Worm (Caenorhabditis elegans) whole organism, L4 larva: Measurements from ENCODE around the gene ehs-1.

ENCODE experiments used
- D1046.2 ChIP-seq: fragments of 200-800 bp; sonication (Bioruptor generic); IDR thresholded peaks from 2 replicates; pipeline ENCODE4 v1.3.6; 2022; ENCODE audit warnings: missing genetic modification characterization, missing compliant biosample characterization
- F10B5.3 ChIP-seq: sonication (generic microtip); optimal IDR thresholded peaks from 2 replicates; lab custom pipeline; 2016; ENCODE audit warnings: mild to moderate bottlenecking, missing genetic modification characterization, missing compliant biosample characterization
- R02D3.7 ChIP-seq: fragments of 150-350 bp; sonication (generic microtip); optimal IDR thresholded peaks from 3 replicates; lab custom pipeline; 2014; ENCODE audit warnings: missing biosample characterization, missing genetic modification characterization
- T20F7.1 ChIP-seq: fragments of 200-800 bp; sonication (Bioruptor generic); optimal IDR thresholded peaks from 2 replicates; lab custom pipeline; 2018; ENCODE audit warnings: mild to moderate bottlenecking, missing genetic modification characterization, missing compliant biosample characterization
- T26A8.4 ChIP-seq: fragments of 200-800 bp; sonication (Bioruptor generic); IDR thresholded peaks from 2 replicates; pipeline ENCODE4 v1.3.6; 2022; ENCODE audit warnings: missing genetic modification characterization, missing compliant biosample characterization
- Y105C5A.15 ChIP-seq: fragments of 200-800 bp; sonication (Bioruptor generic); IDR thresholded peaks from 2 replicates; pipeline ENCODE4 v1.3.6; 2022; ENCODE audit warnings: missing genetic modification characterization, missing compliant biosample characterization
- Y5F2A.4 ChIP-seq: fragments of 200-800 bp; sonication (Bioruptor generic); optimal IDR thresholded peaks from 2 replicates; lab custom pipeline; 2018; ENCODE audit warnings: mild to moderate bottlenecking, missing genetic modification characterization, missing compliant biosample characterization
- ceh-20 ChIP-seq: fragments of 200-800 bp; sonication (Bioruptor generic); IDR thresholded peaks from 2 replicates; pipeline ENCODE4 v1.3.6; 2022; ENCODE audit warnings: missing genetic modification reagents, missing genetic modification characterization, missing compliant biosample characterization
- ceh-28 ChIP-seq: fragments of 150-350 bp; optimal IDR thresholded peaks from 2 replicates; lab custom pipeline; 2014; ENCODE audit warnings: missing biosample characterization, missing genetic modification reagents, missing genetic modification characterization
- ceh-32 ChIP-seq: sonication (generic microtip); optimal IDR thresholded peaks from 2 replicates; lab custom pipeline; 2016; ENCODE audit warnings: mild to moderate bottlenecking, missing genetic modification characterization, missing compliant biosample characterization; ENCODE audit not compliant: poor library complexity
- ceh-82 ChIP-seq: sonication (generic microtip); optimal IDR thresholded peaks from 2 replicates; lab custom pipeline; 2017; ENCODE audit warnings: missing biosample characterization, missing genetic modification characterization
- daf-16 ChIP-seq, 3 experiments: sonication (generic microtip); optimal IDR thresholded peaks; 2 replicates each; lab custom pipeline; 2016 to 2017; ENCODE audit warnings: missing genetic modification characterization in 3 of 3, missing genetic modification reagents in 3 of 3, mild to moderate bottlenecking in 2 of 3, missing compliant biosample characterization in 2 of 3, missing biosample characterization in 1 of 3, moderate library complexity in 1 of 3
- dmd-6 ChIP-seq: fragments of 200-800 bp; sonication (Bioruptor generic); IDR thresholded peaks from 2 replicates; pipeline ENCODE4 v1.3.6; 2022; ENCODE audit warnings: missing genetic modification reagents, missing genetic modification characterization, missing compliant biosample characterization
- dve-1 ChIP-seq: sonication (generic microtip); optimal IDR thresholded peaks from 2 replicates; lab custom pipeline; 2017; ENCODE audit warnings: antibody characterized with exemption, mild to moderate bottlenecking, missing genetic modification characterization, missing compliant biosample characterization; ENCODE audit not compliant: insufficient read depth
- egl-27 ChIP-seq: sonication (generic microtip); optimal IDR thresholded peaks from 3 replicates; lab custom pipeline; 2017; ENCODE audit warnings: missing biosample characterization, missing genetic modification reagents, missing genetic modification characterization
- fkh-10 ChIP-seq: fragments of 150-350 bp; optimal IDR thresholded peaks from 2 replicates; lab custom pipeline; 2014; ENCODE audit warnings: missing biosample characterization, missing genetic modification reagents, missing genetic modification characterization
- hif-1 ChIP-seq, 2 experiments: sonication (generic microtip); optimal IDR thresholded peaks; 2 replicates each; lab custom pipeline; 2016 to 2017; ENCODE audit warnings: missing compliant biosample characterization in 2 of 2, missing genetic modification characterization in 2 of 2, missing genetic modification reagents in 2 of 2, missing genotype in 2 of 2, mild to moderate bottlenecking in 1 of 2
- hlh-11 ChIP-seq: fragments of 200-800 bp; sonication (Bioruptor generic); optimal IDR thresholded peaks from 2 replicates; lab custom pipeline; 2018; ENCODE audit warnings: mild to moderate bottlenecking, missing genetic modification characterization, missing compliant biosample characterization
- hlh-30 ChIP-seq: sonication (generic microtip); optimal IDR thresholded peaks from 2 replicates; lab custom pipeline; 2017; ENCODE audit warnings: antibody characterized with exemption, mild to moderate bottlenecking, missing genetic modification characterization, missing compliant biosample characterization; ENCODE audit not compliant: insufficient read depth
- lim-7 ChIP-seq: fragments of 200-800 bp; sonication (Bioruptor generic); IDR thresholded peaks from 2 replicates; pipeline ENCODE4 v1.3.6; 2022; ENCODE audit warnings: missing genetic modification characterization, missing compliant biosample characterization
- lin-1 ChIP-seq: fragments of 200-800 bp; sonication (Bioruptor generic); IDR thresholded peaks from 2 replicates; pipeline ENCODE4 v1.3.6; 2022; ENCODE audit warnings: missing genetic modification reagents, missing genetic modification characterization, missing compliant biosample characterization
- lin-39 ChIP-seq: fragments of 150-350 bp; optimal IDR thresholded peaks from 2 replicates; lab custom pipeline; 2014; ENCODE audit warnings: missing biosample characterization, missing genetic modification reagents, missing genetic modification characterization
- lir-3 ChIP-seq: sonication (generic microtip); optimal IDR thresholded peaks from 2 replicates; lab custom pipeline; 2016; ENCODE audit warnings: mild to moderate bottlenecking, missing genetic modification characterization, missing compliant biosample characterization
- lsy-2 ChIP-seq, 2 experiments: fragments of 150-350 bp in 1 of 2; sonication (generic microtip) in 1 of 2; optimal IDR thresholded peaks; 2 replicates each; lab custom pipeline; 2014 to 2017; ENCODE audit warnings: missing biosample characterization in 2 of 2, missing genetic modification characterization in 2 of 2
- mdl-1 ChIP-seq, 2 experiments: fragments of 150-350 bp in 1 of 2; sonication (generic microtip) in 1 of 2; optimal IDR thresholded peaks; 2 replicates each; lab custom pipeline; 2014 to 2017; ENCODE audit warnings: missing biosample characterization in 2 of 2, missing genetic modification characterization in 2 of 2
- mdt-29 ChIP-seq: fragments of 200-800 bp; sonication (Bioruptor generic); IDR thresholded peaks from 2 replicates; pipeline ENCODE4 v1.3.6; 2022; ENCODE audit warnings: missing genetic modification reagents, missing genetic modification characterization, missing compliant biosample characterization
- mep-1 ChIP-seq: fragments of 150-350 bp; sonication (generic microtip); optimal IDR thresholded peaks from 3 replicates; lab custom pipeline; 2014; ENCODE audit warnings: missing biosample characterization, missing genetic modification characterization
- nhr-102 ChIP-seq: sonication (generic microtip); optimal IDR thresholded peaks from 2 replicates; lab custom pipeline; 2016; ENCODE audit warnings: mild to moderate bottlenecking, missing genetic modification characterization, moderate library complexity, missing compliant biosample characterization
- nhr-25 ChIP-seq: sonication (generic microtip); optimal IDR thresholded peaks from 2 replicates; lab custom pipeline; 2017; ENCODE audit warnings: missing genetic modification characterization, mild to moderate bottlenecking, missing compliant biosample characterization, antibody characterized with exemption, moderate library complexity, borderline replicate concordance; ENCODE audit not compliant: insufficient read depth
- nhr-28 ChIP-seq: fragments of 150-350 bp; optimal IDR thresholded peaks from 2 replicates; lab custom pipeline; 2014; ENCODE audit warnings: missing biosample characterization, missing genetic modification characterization
- nhr-41 ChIP-seq: fragments of 200-800 bp; sonication (Bioruptor generic); IDR thresholded peaks from 2 replicates; pipeline ENCODE4 v1.3.6; 2022; ENCODE audit warnings: missing genetic modification reagents, missing genetic modification characterization, missing compliant biosample characterization
- nhr-6 ChIP-seq: fragments of 150-350 bp; optimal IDR thresholded peaks from 2 replicates; lab custom pipeline; 2014; ENCODE audit warnings: missing biosample characterization, missing genetic modification characterization
- nhr-77 ChIP-seq: fragments of 150-350 bp; optimal IDR thresholded peaks from 2 replicates; lab custom pipeline; 2014; ENCODE audit warnings: missing biosample characterization, missing genetic modification characterization
- php-3 ChIP-seq: fragments of 200-800 bp; sonication (Bioruptor generic); IDR thresholded peaks from 2 replicates; pipeline ENCODE4 v1.3.6; 2022; ENCODE audit warnings: missing genetic modification reagents, missing genetic modification characterization, missing compliant biosample characterization
- pqm-1 ChIP-seq: sonication (generic microtip); optimal IDR thresholded peaks from 2 replicates; lab custom pipeline; 2017; ENCODE audit warnings: missing biosample characterization, missing genetic modification characterization
- rbr-2 ChIP-seq: sonication (generic microtip); optimal IDR thresholded peaks from 2 replicates; lab custom pipeline; 2016; ENCODE audit warnings: missing genotype, missing genetic modification characterization, missing compliant biosample characterization
- skn-1 ChIP-seq: fragments of 150-350 bp; optimal IDR thresholded peaks from 2 replicates; lab custom pipeline; 2014; ENCODE audit warnings: missing biosample characterization, missing genetic modification characterization
- snpc-4 ChIP-seq: fragments of 150-350 bp; optimal IDR thresholded peaks from 2 replicates; lab custom pipeline; 2014; ENCODE audit warnings: missing biosample characterization, missing genetic modification characterization
- unc-130 ChIP-seq: sonication (generic microtip); optimal IDR thresholded peaks from 2 replicates; lab custom pipeline; 2016; ENCODE audit warnings: missing genetic modification reagents, missing genetic modification characterization, missing compliant biosample characterization
- vab-7 ChIP-seq: fragments of 200-800 bp; sonication (Bioruptor generic); IDR thresholded peaks from 2 replicates; pipeline ENCODE4 v1.3.6; 2022; ENCODE audit warnings: missing genetic modification reagents, missing genetic modification characterization, missing compliant biosample characterization
- zfp-2 ChIP-seq: sonication (generic microtip); optimal IDR thresholded peaks from 2 replicates; lab custom pipeline; 2016; ENCODE audit warnings: mild to moderate bottlenecking, missing genetic modification characterization, missing compliant biosample characterization

The ehs-1 gene

ce11 chrII:5804288-5804687, 16.2 kb upstream of the ehs-1 start:
- TF ChIP-seq T20F7.1 (GFP tag; lab: Kevin White, UChicago) (peak; percentile 41), zfp-2 (tag; lab: Kevin White, UChicago) (no peak), pqm-1 (tag; lab: Kevin White, UChicago) (peak; percentile 9), hif-1 (tag; optimal IDR thresholded peaks at IDR 0.05; lab: Kevin White, UChicago) (peak in 1 of 2 experiments; percentile 8), ceh-20 (peak; percentile 22; the same call in 1 of the 2 replicates), dve-1 (peak; percentile 70), nhr-25 (tag; lab: Kevin White, UChicago) (no peak), hlh-11 (tag; lab: Kevin White, UChicago) (peak; percentile 21), daf-16 (GFP tag; optimal IDR thresholded peaks at IDR 0.05; lab: Kevin White, UChicago) (no peak), daf-16 (tag; optimal IDR thresholded peaks at IDR 0.05; lab: Kevin White, UChicago) (peak; percentile 72), php-3 (GFP tag; lab: Robert Waterston, UW) (peak; percentile 96)

- no peak for TF ChIP-seq lim-7 (GFP tag; lab: Robert Waterston, UW)
- peak; percentile 19 for TF ChIP-seq pqm-1 (tag; lab: Kevin White, UChicago)
- TF ChIP-seq nhr-102 (tag; lab: Kevin White, UChicago), result no peak
- TF ChIP-seq php-3 (GFP tag; lab: Robert Waterston, UW), result peak; percentile 46; the same call in 1 of the 2 replicates
- TF ChIP-seq daf-16 (GFP tag; optimal IDR thresholded peaks at IDR 0.05; lab: Kevin White, UChicago), result no peak
- TF ChIP-seq daf-16 (tag; optimal IDR thresholded peaks at IDR 0.05; lab: Kevin White, UChicago), result peak; percentile 88
- peak; percentile 46 for TF ChIP-seq dmd-6 (GFP tag; lab: Robert Waterston, UW)
- peak; percentile 23 for TF ChIP-seq nhr-28 (tag; lab: Kevin White, UChicago)
- peak; percentile 45 for TF ChIP-seq hlh-30 (tag; lab: Kevin White, UChicago)
- peak in 1 of 2 experiments; percentile 3 for TF ChIP-seq mdl-1 (tag; optimal IDR thresholded peaks at IDR 0.05; lab: Kevin White, UChicago)
- peak; percentile 4 for TF ChIP-seq dve-1
- TF ChIP-seq hlh-11 (tag; lab: Kevin White, UChicago), result peak; percentile 38
Observed at ce11 chrII:5805303-5805702, 15.2 kb upstream of the ehs-1 start, which contains the start of gene K05F1.10. Gene K05F1.10, minus strand, starts transcription at chrII:5805473.

- TF ChIP-seq zfp-2 (tag; lab: Kevin White, UChicago) (no peak), vab-7 (GFP tag; lab: Robert Waterston, UW) (no peak), lin-1 (GFP tag; lab: Robert Waterston, UW) (0 out of 2 replicates have a peak, but pooled peaks have one; percentile 26), lim-7 (GFP tag; lab: Robert Waterston, UW) (no peak), daf-16 (GFP tag; optimal IDR thresholded peaks at IDR 0.05; lab: Kevin White, UChicago) (no peak), daf-16 (tag; optimal IDR thresholded peaks at IDR 0.05; lab: Kevin White, UChicago) (peak; percentile 38), nhr-6 (tag; lab: Kevin White, UChicago) (no peak), nhr-77 (tag; lab: Kevin White, UChicago) (peak; percentile 52), nhr-25 (tag; lab: Kevin White, UChicago) (no peak), R02D3.7 (tag; lab: Kevin White, UChicago) (no peak), T26A8.4 (GFP tag; lab: Robert Waterston, UW) (no peak), nhr-41 (GFP tag; lab: Robert Waterston, UW) (peak; percentile 60; the same call in 1 of the 2 replicates), nhr-28 (tag; lab: Kevin White, UChicago) (peak; percentile 90), hlh-11 (tag; lab: Kevin White, UChicago) (peak; percentile 64), mep-1 (tag; lab: Kevin White, UChicago) (no peak), ceh-28 (no peak), pqm-1 (tag; lab: Kevin White, UChicago) (peak; percentile 92), dmd-6 (GFP tag; lab: Robert Waterston, UW) (peak; percentile 89), dve-1 (peak; percentile 28), F10B5.3 (tag; lab: Kevin White, UChicago) (no peak), rbr-2 (tag; lab: Kevin White, UChicago) (no peak), lir-3 (tag; lab: Kevin White, UChicago) (no peak), skn-1 (tag; lab: Kevin White, UChicago) (no peak)
Observed at ce11 chrII:5806563-5806962, 13.9 kb upstream of the ehs-1 start.

DNA sequence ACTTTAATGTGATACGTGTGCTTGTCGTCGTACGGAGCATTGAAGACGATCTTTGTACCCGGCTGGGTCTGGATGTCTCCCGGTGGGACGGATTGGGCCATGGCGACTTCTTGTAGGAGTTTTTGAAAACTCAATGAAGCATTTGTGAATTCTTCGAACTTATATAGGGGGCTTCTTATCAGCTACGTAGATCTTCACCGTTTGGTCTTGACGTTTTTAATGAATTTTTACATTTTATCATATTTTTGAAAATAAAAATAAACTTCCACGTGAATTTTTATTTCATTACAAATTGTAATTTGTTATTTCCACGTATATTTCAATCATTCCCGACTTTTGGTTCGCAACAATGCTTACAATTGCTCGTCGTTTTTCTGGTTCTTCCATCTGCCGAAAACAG, 10.3 kb upstream of the ehs-1 start, which contains the start of the genes msp-64 and ZK1248.5:
Gene msp-64 (minus strand): TSS at position 101 of the 400 bp plus-strand sequence.
Gene ZK1248.5 (plus strand): TSS at position 285 of the 400 bp plus-strand sequence.
- TF ChIP-seq mdt-29 (GFP tag; lab: Robert Waterston, UW) (no peak), php-3 (GFP tag; lab: Robert Waterston, UW) (no peak), ceh-82 (tag; lab: Kevin White, UChicago) (no peak), lsy-2 (tag; optimal IDR thresholded peaks at IDR 0.05; lab: Kevin White, UChicago) (no peak), D1046.2 (GFP tag; lab: Robert Waterston, UW) (no peak), Y5F2A.4 (GFP tag; lab: Kevin White, UChicago) (no peak), lim-7 (GFP tag; lab: Robert Waterston, UW) (no peak), fkh-10 (GFP tag; lab: Kevin White, UChicago) (no peak), snpc-4 (no peak), egl-27 (tag; lab: Kevin White, UChicago) (no peak), unc-130 (GFP tag; lab: Kevin White, UChicago) (no peak), Y105C5A.15 (GFP tag; lab: Robert Waterston, UW) (no peak), ceh-32 (tag; lab: Kevin White, UChicago) (no peak), lin-39 (no peak), hif-1 (tag; optimal IDR thresholded peaks at IDR 0.05; lab: Kevin White, UChicago) (no peak)
